Worm (Caenorhabditis elegans) whole organism, L4 larva: Measurements from ENCODE around the gene B0001.4.

ENCODE experiments used
- D1046.2 ChIP-seq: fragments of 200-800 bp; sonication (Bioruptor generic); IDR thresholded peaks from 2 replicates; pipeline ENCODE4 v1.3.6; 2022; ENCODE audit warnings: missing genetic modification characterization, missing compliant biosample characterization
- F10B5.3 ChIP-seq: sonication (generic microtip); optimal IDR thresholded peaks from 2 replicates; lab custom pipeline; 2016; ENCODE audit warnings: mild to moderate bottlenecking, missing genetic modification characterization, missing compliant biosample characterization
- F26F4.8 ChIP-seq: fragments of 200-800 bp; sonication (Bioruptor generic); conservative IDR thresholded peaks from 2 replicates; pipeline ENCODE4 v1.3.6; 2022; ENCODE audit warnings: missing genetic modification characterization, missing compliant biosample characterization
- F37D6.2 ChIP-seq: sonication (generic microtip); optimal IDR thresholded peaks from 2 replicates; lab custom pipeline; 2016; ENCODE audit warnings: mild to moderate bottlenecking, missing genetic modification characterization, missing compliant biosample characterization
- F49E8.2 ChIP-seq: sonication (generic microtip); optimal IDR thresholded peaks from 2 replicates; lab custom pipeline; 2016; ENCODE audit warnings: missing compliant biosample characterization, mild to moderate bottlenecking, missing genetic modification characterization, borderline replicate concordance
- R02D3.7 ChIP-seq: fragments of 150-350 bp; sonication (generic microtip); optimal IDR thresholded peaks from 3 replicates; lab custom pipeline; 2014; ENCODE audit warnings: missing biosample characterization, missing genetic modification characterization
- T20F7.1 ChIP-seq: fragments of 200-800 bp; sonication (Bioruptor generic); optimal IDR thresholded peaks from 2 replicates; lab custom pipeline; 2018; ENCODE audit warnings: mild to moderate bottlenecking, missing genetic modification characterization, missing compliant biosample characterization
- Y48G9A.11 ChIP-seq: fragments of 200-800 bp; sonication (Bioruptor generic); IDR thresholded peaks from 2 replicates; pipeline ENCODE4 v1.3.6; 2022; ENCODE audit warnings: missing genetic modification reagents, missing genetic modification characterization, missing compliant biosample characterization
- Y75B8A.6 ChIP-seq: fragments of 200-800 bp; sonication (Bioruptor generic); IDR thresholded peaks from 2 replicates; pipeline ENCODE4 v1.3.6; 2022; ENCODE audit warnings: missing genetic modification reagents, missing genetic modification characterization, missing compliant biosample characterization
- ZK337.2 ChIP-seq: fragments of 200-800 bp; sonication (Bioruptor generic); IDR thresholded peaks from 2 replicates; pipeline ENCODE4 v1.3.6; 2022; ENCODE audit warnings: missing genetic modification reagents, missing genetic modification characterization, missing compliant biosample characterization
- aly-2 ChIP-seq: sonication (generic microtip); optimal IDR thresholded peaks from 2 replicates; lab custom pipeline; 2018; ENCODE audit warnings: missing biosample characterization, missing genetic modification characterization
- attf-4 ChIP-seq: sonication (generic microtip); optimal IDR thresholded peaks from 3 replicates; lab custom pipeline; 2017; ENCODE audit warnings: missing biosample characterization, missing genetic modification characterization
- ceh-62 ChIP-seq: sonication (generic microtip); optimal IDR thresholded peaks from 2 replicates; lab custom pipeline; 2017; ENCODE audit warnings: missing biosample characterization, missing genetic modification characterization
- cey-2 ChIP-seq: sonication (generic microtip); optimal IDR thresholded peaks from 3 replicates; lab custom pipeline; 2017; ENCODE audit warnings: missing genetic modification characterization, mild to moderate bottlenecking, missing compliant biosample characterization, antibody characterized with exemption, borderline replicate concordance; ENCODE audit not compliant: insufficient read depth
- ctbp-1 ChIP-seq: fragments of 200-800 bp; sonication (Bioruptor generic); IDR thresholded peaks from 2 replicates; pipeline ENCODE4 v1.3.6; 2022; ENCODE audit warnings: missing genetic modification reagents, missing genetic modification characterization, missing compliant biosample characterization
- daf-19 ChIP-seq: fragments of 200-800 bp; sonication (Bioruptor generic); conservative IDR thresholded peaks from 2 replicates; pipeline ENCODE4 v1.3.6; 2022; ENCODE audit warnings: missing genetic modification characterization, missing compliant biosample characterization
- daf-8 ChIP-seq: fragments of 200-800 bp; sonication (Bioruptor generic); IDR thresholded peaks from 2 replicates; pipeline ENCODE4 v1.3.6; 2022; ENCODE audit warnings: missing genetic modification characterization, missing compliant biosample characterization
- dmd-6 ChIP-seq: fragments of 200-800 bp; sonication (Bioruptor generic); IDR thresholded peaks from 2 replicates; pipeline ENCODE4 v1.3.6; 2022; ENCODE audit warnings: missing genetic modification reagents, missing genetic modification characterization, missing compliant biosample characterization
- dmd-8 ChIP-seq: fragments of 200-800 bp; sonication (Bioruptor generic); IDR thresholded peaks from 2 replicates; pipeline ENCODE4 v1.3.6; 2022; ENCODE audit warnings: missing genetic modification characterization, missing compliant biosample characterization
- dmd-9 ChIP-seq: fragments of 200-800 bp; sonication (Bioruptor generic); IDR thresholded peaks from 2 replicates; pipeline ENCODE4 v1.3.6; 2022; ENCODE audit warnings: missing genetic modification reagents, missing genetic modification characterization, missing compliant biosample characterization
- dpl-1 ChIP-seq: fragments of 150-350 bp; optimal IDR thresholded peaks from 2 replicates; lab custom pipeline; 2014; ENCODE audit warnings: missing biosample characterization, missing genetic modification reagents, missing genetic modification characterization
- duxl-1 ChIP-seq: sonication (generic microtip); optimal IDR thresholded peaks from 2 replicates; lab custom pipeline; 2016; ENCODE audit warnings: mild to moderate bottlenecking, missing genetic modification characterization, moderate library complexity, missing compliant biosample characterization; ENCODE audit not compliant: poor library complexity
- dve-1 ChIP-seq: sonication (generic microtip); optimal IDR thresholded peaks from 2 replicates; lab custom pipeline; 2017; ENCODE audit warnings: antibody characterized with exemption, mild to moderate bottlenecking, missing genetic modification characterization, missing compliant biosample characterization; ENCODE audit not compliant: insufficient read depth
- hlh-11 ChIP-seq: fragments of 200-800 bp; sonication (Bioruptor generic); optimal IDR thresholded peaks from 2 replicates; lab custom pipeline; 2018; ENCODE audit warnings: mild to moderate bottlenecking, missing genetic modification characterization, missing compliant biosample characterization
- hlh-30 ChIP-seq: sonication (generic microtip); optimal IDR thresholded peaks from 2 replicates; lab custom pipeline; 2017; ENCODE audit warnings: antibody characterized with exemption, mild to moderate bottlenecking, missing genetic modification characterization, missing compliant biosample characterization; ENCODE audit not compliant: insufficient read depth
- lin-13 ChIP-seq: fragments of 150-350 bp; optimal IDR thresholded peaks from 2 replicates; lab custom pipeline; 2014; ENCODE audit warnings: missing biosample characterization, missing genetic modification reagents, missing genetic modification characterization
- lin-15B ChIP-seq: fragments of 150-350 bp; sonication (generic microtip); optimal IDR thresholded peaks from 3 replicates; lab custom pipeline; 2014; ENCODE audit warnings: missing biosample characterization, missing genetic modification characterization
- lin-29 ChIP-seq: fragments of 200-800 bp; sonication (Bioruptor generic); IDR thresholded peaks from 2 replicates; pipeline ENCODE4 v1.3.6; 2022; ENCODE audit warnings: missing genetic modification reagents, missing genetic modification characterization, missing compliant biosample characterization
- lsy-2 ChIP-seq, 2 experiments: fragments of 150-350 bp in 1 of 2; sonication (generic microtip) in 1 of 2; optimal IDR thresholded peaks; 2 replicates each; lab custom pipeline; 2014 to 2017; ENCODE audit warnings: missing biosample characterization in 2 of 2, missing genetic modification characterization in 2 of 2
- madf-9 ChIP-seq: fragments of 200-800 bp; sonication (Bioruptor generic); conservative IDR thresholded peaks from 2 replicates; pipeline ENCODE4 v1.3.6; 2022; ENCODE audit warnings: missing genetic modification reagents, missing genetic modification characterization, missing compliant biosample characterization
- mdl-1 ChIP-seq, 2 experiments: fragments of 150-350 bp in 1 of 2; sonication (generic microtip) in 1 of 2; optimal IDR thresholded peaks; 2 replicates each; lab custom pipeline; 2014 to 2017; ENCODE audit warnings: missing biosample characterization in 2 of 2, missing genetic modification characterization in 2 of 2
- mep-1 ChIP-seq: fragments of 150-350 bp; sonication (generic microtip); optimal IDR thresholded peaks from 3 replicates; lab custom pipeline; 2014; ENCODE audit warnings: missing biosample characterization, missing genetic modification characterization
- mes-2 ChIP-seq: sonication (generic microtip); optimal IDR thresholded peaks from 2 replicates; lab custom pipeline; 2016; ENCODE audit warnings: missing genotype, mild to moderate bottlenecking, missing genetic modification characterization, missing compliant biosample characterization; ENCODE audit not compliant: poor library complexity, severe bottlenecking
- nhr-10 ChIP-seq: fragments of 150-350 bp; optimal IDR thresholded peaks from 2 replicates; lab custom pipeline; 2014; ENCODE audit warnings: missing biosample characterization, missing genetic modification characterization
- nhr-102 ChIP-seq: sonication (generic microtip); optimal IDR thresholded peaks from 2 replicates; lab custom pipeline; 2016; ENCODE audit warnings: mild to moderate bottlenecking, missing genetic modification characterization, moderate library complexity, missing compliant biosample characterization
- nhr-11 ChIP-seq: fragments of 150-350 bp; optimal IDR thresholded peaks from 2 replicates; lab custom pipeline; 2014; ENCODE audit warnings: missing biosample characterization, missing genetic modification characterization
- nhr-41 ChIP-seq: fragments of 200-800 bp; sonication (Bioruptor generic); IDR thresholded peaks from 2 replicates; pipeline ENCODE4 v1.3.6; 2022; ENCODE audit warnings: missing genetic modification reagents, missing genetic modification characterization, missing compliant biosample characterization
- nhr-42 ChIP-seq: fragments of 200-800 bp; sonication (Bioruptor generic); IDR thresholded peaks from 2 replicates; pipeline ENCODE4 v1.3.6; 2022; ENCODE audit warnings: missing genetic modification characterization, missing compliant biosample characterization
- nhr-48 ChIP-seq: sonication (generic microtip); optimal IDR thresholded peaks from 2 replicates; lab custom pipeline; 2016; ENCODE audit warnings: mild to moderate bottlenecking, missing genetic modification characterization, missing compliant biosample characterization
- nhr-6 ChIP-seq: fragments of 150-350 bp; optimal IDR thresholded peaks from 2 replicates; lab custom pipeline; 2014; ENCODE audit warnings: missing biosample characterization, missing genetic modification characterization
- pha-4 ChIP-seq, 2 experiments: fragments of 150-350 bp in 1 of 2; fragments of 200-800 bp in 1 of 2; sonication (Bioruptor generic) in 1 of 2; IDR thresholded peaks in 1 of 2; optimal IDR thresholded peaks in 1 of 2; 2 replicates each; pipeline versions ENCODE4 v1.3.6 to Lab custom; 2014 to 2022; ENCODE audit warnings: missing genetic modification characterization in 2 of 2, missing genetic modification reagents in 2 of 2, missing biosample characterization in 1 of 2, missing compliant biosample characterization in 1 of 2
- spr-1 ChIP-seq: sonication (generic microtip); optimal IDR thresholded peaks from 2 replicates; lab custom pipeline; 2016; ENCODE audit warnings: mild to moderate bottlenecking, missing genetic modification characterization, missing compliant biosample characterization
- tra-1 ChIP-seq: fragments of 200-800 bp; sonication (Bioruptor generic); IDR thresholded peaks from 2 replicates; pipeline ENCODE4 v1.3.6; 2022; ENCODE audit warnings: missing genetic modification reagents, missing genetic modification characterization, missing compliant biosample characterization
- unc-130 ChIP-seq: sonication (generic microtip); optimal IDR thresholded peaks from 2 replicates; lab custom pipeline; 2016; ENCODE audit warnings: missing genetic modification reagents, missing genetic modification characterization, missing compliant biosample characterization
- unc-39 ChIP-seq: sonication (generic microtip); optimal IDR thresholded peaks from 2 replicates; lab custom pipeline; 2017; ENCODE audit warnings: missing biosample characterization, missing genetic modification characterization
- vab-7 ChIP-seq: fragments of 200-800 bp; sonication (Bioruptor generic); IDR thresholded peaks from 2 replicates; pipeline ENCODE4 v1.3.6; 2022; ENCODE audit warnings: missing genetic modification reagents, missing genetic modification characterization, missing compliant biosample characterization

B0001.4 gene

ce11 chrIV:12121076-12121475 lies 16.9 kb downstream of the B0001.4 start, which contains the start of the genes ddb-1 and M18.6 (continued):
- TF ChIP-seq D1046.2 (GFP tag; lab: Robert Waterston, UW) (no peak), attf-4 (tag; lab: Kevin White, UChicago) (no peak), mes-2 (tag; lab: Kevin White, UChicago) (peak; percentile 48), duxl-1 (no peak), lin-15B (tag; lab: Kevin White, UChicago) (no peak), Y75B8A.6 (GFP tag; lab: Robert Waterston, UW) (no peak), nhr-10 (tag; lab: Kevin White, UChicago) (no peak), tra-1 (no peak), mep-1 (tag; lab: Kevin White, UChicago) (peak; percentile 22), F37D6.2 (tag; lab: Kevin White, UChicago) (no peak), ceh-62 (no peak), pha-4 (GFP tag; IDR thresholded peaks at IDR 0.05; lab: Robert Waterston, UW) (no peak), pha-4 (tag; optimal IDR thresholded peaks at IDR 0.05; lab: Kevin White, UChicago) (peak; percentile 19), daf-8 (no peak), nhr-102 (tag; lab: Kevin White, UChicago) (no peak), nhr-41 (no peak), F49E8.2 (tag; lab: Kevin White, UChicago) (no peak), cey-2 (no peak), dmd-8 (GFP tag; lab: Robert Waterston, UW) (no peak), nhr-6 (tag; lab: Kevin White, UChicago) (peak; percentile 50), Y48G9A.11 (GFP tag; lab: Robert Waterston, UW) (no peak), madf-9 (GFP tag; lab: Robert Waterston, UW) (no peak), dmd-9 (GFP tag; lab: Robert Waterston, UW) (no peak), spr-1 (tag; lab: Kevin White, UChicago) (no peak), F26F4.8 (GFP tag; lab: Robert Waterston, UW) (no peak), dmd-6 (no peak), unc-130 (GFP tag; lab: Kevin White, UChicago) (peak; percentile 70), nhr-11 (no peak), hlh-11 (tag; lab: Kevin White, UChicago) (no peak), aly-2 (tag; lab: Kevin White, UChicago) (no peak), dve-1 (peak; percentile 26), F10B5.3 (tag; lab: Kevin White, UChicago) (no peak), daf-19 (no peak), T20F7.1 (GFP tag; lab: Kevin White, UChicago) (no peak), nhr-42 (GFP tag; lab: Robert Waterston, UW) (no peak), unc-39 (no peak), ctbp-1 (no peak), nhr-48 (tag; lab: Kevin White, UChicago) (no peak), vab-7 (GFP tag; lab: Robert Waterston, UW) (no peak), ZK337.2 (GFP tag; lab: Robert Waterston, UW) (no peak), lin-29 (GFP tag; lab: Robert Waterston, UW) (no peak), lin-13 (GFP tag; lab: Kevin White, UChicago) (no peak), mdl-1 (tag; optimal IDR thresholded peaks at IDR 0.05; lab: Kevin White, UChicago) (no peak), dpl-1 (peak; percentile 24), R02D3.7 (tag; lab: Kevin White, UChicago) (no peak), lsy-2 (tag; optimal IDR thresholded peaks at IDR 0.05; lab: Kevin White, UChicago) (peak in 1 of 2 experiments; percentile 56), hlh-30 (tag; lab: Kevin White, UChicago) (peak; percentile 3)
